Worm (Caenorhabditis elegans) whole organism, L2 larva: Measurements from ENCODE around the gene F57B9.8.

Experiments
- Y55F3AM.14 ChIP-seq: fragments of 200-800 bp; sonication (Bioruptor generic); optimal IDR thresholded peaks from 2 replicates; lab custom pipeline; 2018; ENCODE audit warnings: mild to moderate bottlenecking, missing genetic modification characterization, missing compliant biosample characterization
- nhr-237 ChIP-seq: fragments of 150-350 bp; optimal IDR thresholded peaks from 2 replicates; lab custom pipeline; 2014; ENCODE audit warnings: missing biosample characterization, missing genetic modification characterization
- ztf-11 ChIP-seq: sonication (generic microtip); optimal IDR thresholded peaks from 2 replicates; lab custom pipeline; 2017; ENCODE audit warnings: missing biosample characterization, missing genetic modification characterization

ce11 chrIII:6928725-6929124 lies 6.4 kb downstream of the F57B9.8 start, which contains the start of gene flap-1:
- TF ChIP-seq Y55F3AM.14 (GFP tag; lab: Kevin White, UChicago) (no peak), nhr-237 (tag; lab: Kevin White, UChicago) (no peak), ztf-11 (tag; lab: Kevin White, UChicago) (no peak)
